Fruit fly (Drosophila melanogaster): ENCODE results near the gene CG7202.

The CG7202 gene

DNA sequence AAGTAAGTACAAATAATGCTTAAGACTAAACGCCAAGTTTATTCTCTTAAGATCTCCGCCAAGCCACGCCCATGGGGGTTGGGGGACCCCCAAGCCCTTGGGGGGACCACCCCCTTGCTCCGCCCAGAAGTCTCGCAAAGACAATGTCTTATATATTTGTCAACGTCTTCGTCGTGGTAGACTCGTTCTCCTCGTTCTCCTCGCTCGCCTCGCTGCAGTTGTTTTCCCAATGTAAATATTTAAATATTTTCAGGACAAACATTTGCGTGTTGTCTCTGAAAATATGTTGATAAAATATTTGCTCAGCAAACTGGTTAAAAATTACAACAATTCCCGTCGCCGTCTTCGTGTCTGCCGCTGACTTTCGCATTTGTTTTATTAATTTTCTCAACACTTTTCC, 28.3 kb downstream of the CG7202 start:
- TF ChIP-seq CG12768 (GFP tag; optimal IDR thresholded peaks at IDR 0.05), result no peak

DNA sequence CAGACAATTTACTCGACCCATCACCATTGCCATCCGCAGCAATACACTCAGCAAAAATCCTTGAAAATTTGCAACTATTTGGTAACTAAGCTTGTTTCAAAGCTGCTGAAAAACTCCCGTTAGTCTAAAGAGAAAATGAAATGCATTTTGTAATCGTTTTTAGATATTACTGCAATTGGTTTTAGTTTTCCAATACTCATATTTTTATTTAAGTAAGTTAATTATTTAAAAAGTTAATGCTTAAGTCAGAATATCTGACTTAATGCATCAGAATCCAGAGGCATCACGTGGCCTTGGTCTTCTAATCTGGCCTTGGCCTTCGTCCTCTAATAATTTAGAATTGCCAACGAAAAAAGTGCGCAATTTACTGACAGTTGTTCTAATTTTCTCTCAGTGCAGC, 29.7 kb downstream of the CG7202 start:
- TF ChIP-seq Mnt (GFP tag; optimal IDR thresholded peaks at IDR 0.05) (no peak), bab1 (GFP tag; optimal IDR thresholded peaks at IDR 0.05) (no peak), CG11617 (GFP tag; optimal IDR thresholded peaks at IDR 0.05) (no peak), CG33017 (tag; optimal IDR thresholded peaks at IDR 0.05) (no peak), CG7045 (GFP tag; optimal IDR thresholded peaks at IDR 0.05) (no peak), CG14711 (tag; optimal IDR thresholded peaks at IDR 0.05) (no peak), ovo (GFP tag; optimal IDR thresholded peaks at IDR 0.05) (no peak), CG12768 (GFP tag; optimal IDR thresholded peaks at IDR 0.05) (no peak)

DNA sequence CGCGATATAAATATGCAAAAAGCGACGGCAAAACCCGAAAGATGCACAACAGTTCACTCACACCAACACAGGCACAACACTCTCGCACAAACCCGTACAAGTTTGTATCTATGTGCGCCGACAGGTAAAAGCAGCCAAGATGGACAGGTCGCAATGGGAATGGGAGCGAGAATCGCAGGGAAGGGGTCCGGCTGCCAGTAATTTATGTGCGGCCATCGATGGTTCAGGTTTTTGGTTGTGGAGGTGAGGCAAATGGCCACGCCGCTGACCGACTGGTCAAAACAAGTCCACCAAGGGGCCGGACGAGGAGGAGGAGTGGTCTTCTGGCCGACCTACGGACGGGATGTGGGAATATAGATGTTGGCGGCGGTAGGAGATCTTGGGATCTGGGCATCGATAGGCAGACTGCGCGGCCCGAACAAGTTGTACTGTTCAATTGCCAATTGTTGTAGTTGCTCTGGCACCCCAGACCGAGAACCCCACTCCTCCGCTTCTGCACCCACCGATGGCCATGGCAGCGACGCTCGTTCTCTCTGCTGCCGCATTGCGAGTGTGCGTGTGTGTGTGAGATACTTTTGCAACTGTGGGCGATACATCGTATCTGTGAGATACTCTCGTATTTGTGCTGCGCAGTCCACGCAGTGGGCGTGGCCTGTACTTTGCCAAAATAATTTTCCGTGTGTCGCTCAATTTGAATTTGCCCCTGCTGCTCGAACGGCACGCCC, 32.3 kb downstream of the CG7202 start:
- no peak for TF ChIP-seq ovo (GFP tag; optimal IDR thresholded peaks at IDR 0.05)
- no peak for TF ChIP-seq Mnt (GFP tag; optimal IDR thresholded peaks at IDR 0.05)
- no peak for TF ChIP-seq bab1 (GFP tag; optimal IDR thresholded peaks at IDR 0.05)
- no peak for TF ChIP-seq CG12768 (GFP tag; optimal IDR thresholded peaks at IDR 0.05)
- TF ChIP-seq Crg-1 (GFP tag; optimal IDR thresholded peaks at IDR 0.05), result no peak
- no peak for TF ChIP-seq CG7101 (tag; optimal IDR thresholded peaks at IDR 0.05)
- TF ChIP-seq CG33017 (tag; optimal IDR thresholded peaks at IDR 0.05), result no peak
- TF ChIP-seq tj (GFP tag; optimal IDR thresholded peaks at IDR 0.05), result no peak
- TF ChIP-seq Hr96 (GFP tag; optimal IDR thresholded peaks at IDR 0.05), result no peak
- no peak for TF ChIP-seq CG11617 (GFP tag; optimal IDR thresholded peaks at IDR 0.05)
- TF ChIP-seq CG1620 (GFP tag; optimal IDR thresholded peaks at IDR 0.05), result no peak
- no peak for TF ChIP-seq cic (GFP tag; optimal IDR thresholded peaks at IDR 0.05)
- no peak for TF ChIP-seq CG7045 (GFP tag; optimal IDR thresholded peaks at IDR 0.05)
- TF ChIP-seq CG14711 (tag; optimal IDR thresholded peaks at IDR 0.05), result no peak
- no peak for TF ChIP-seq kay (GFP tag; ENCODE audit: borderline replicate concordance)
- TF ChIP-seq cnc (optimal IDR thresholded peaks at IDR 0.05), result no peak

DNA sequence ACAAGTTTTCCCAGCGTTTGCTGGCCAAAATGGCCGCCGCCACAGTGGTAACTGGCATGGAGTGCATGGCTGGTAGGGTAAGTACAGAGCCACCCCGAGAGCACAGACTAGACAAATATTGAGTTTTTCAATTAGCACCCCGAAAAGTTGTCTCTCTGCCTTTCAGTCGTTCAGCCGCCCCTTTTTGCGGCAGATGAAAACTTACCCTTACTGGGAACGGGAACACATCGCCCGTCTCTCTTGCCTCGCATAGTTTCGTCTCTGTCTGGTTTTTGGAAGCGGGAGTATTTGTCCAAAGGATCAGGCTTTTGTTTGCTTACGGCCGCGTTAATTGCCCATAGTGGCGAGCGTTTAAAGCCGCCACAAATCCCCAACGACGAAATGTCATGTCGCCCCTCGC, 33.8 kb downstream of the CG7202 start:
- TF ChIP-seq toe (GFP tag; optimal IDR thresholded peaks at IDR 0.05), result no peak

DNA sequence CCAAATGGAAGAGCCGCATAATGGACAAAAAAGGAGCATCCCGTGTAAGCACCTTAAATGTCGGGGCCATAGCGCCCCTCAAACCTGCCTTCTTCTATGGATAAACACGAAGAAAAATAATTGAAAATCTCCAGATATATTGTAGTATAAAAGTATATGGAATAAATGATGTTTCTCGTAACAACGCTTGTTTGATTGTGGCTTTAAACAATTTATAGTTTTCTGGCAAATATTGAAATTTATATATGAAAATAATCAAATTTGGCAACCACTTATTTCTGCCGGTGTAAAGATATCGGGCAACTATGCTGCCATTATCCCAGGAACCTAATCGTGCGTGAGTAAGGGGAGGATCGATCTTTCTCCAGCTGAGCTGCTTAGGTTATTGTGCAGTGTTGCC, 37.4 kb downstream of the CG7202 start:
- TF ChIP-seq bab1 (GFP tag; optimal IDR thresholded peaks at IDR 0.05) (no peak), toe (GFP tag; optimal IDR thresholded peaks at IDR 0.05) (no peak), Crg-1 (GFP tag; optimal IDR thresholded peaks at IDR 0.05) (no peak), cnc (optimal IDR thresholded peaks at IDR 0.05) (no peak), cic (GFP tag; optimal IDR thresholded peaks at IDR 0.05) (no peak), CG7045 (GFP tag; optimal IDR thresholded peaks at IDR 0.05) (no peak), CG11617 (GFP tag; optimal IDR thresholded peaks at IDR 0.05) (no peak), Clk (GFP tag; optimal IDR thresholded peaks at IDR 0.05) (no peak)

DNA sequence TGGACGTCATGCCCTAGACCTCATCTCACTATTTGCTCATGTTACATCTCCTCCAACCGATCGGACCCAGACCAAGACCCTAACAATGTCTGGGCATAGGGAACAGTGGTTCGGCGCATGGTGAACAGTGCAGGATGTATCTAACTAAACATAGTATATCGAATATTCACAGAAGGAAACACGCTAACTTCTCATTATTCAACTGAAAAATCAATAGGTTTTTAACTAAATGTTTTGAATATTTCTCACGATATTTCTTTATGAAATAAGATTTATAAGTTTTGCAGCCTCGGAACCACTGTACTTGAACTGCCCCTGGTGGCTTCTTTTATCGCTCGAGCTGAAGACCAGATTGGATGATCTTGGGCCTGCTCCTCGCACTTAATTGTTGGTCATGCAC, 39.0 kb downstream of the CG7202 start:
- TF ChIP-seq CG7045 (GFP tag; optimal IDR thresholded peaks at IDR 0.05) (no peak), CG33017 (tag; optimal IDR thresholded peaks at IDR 0.05) (no peak), CG1620 (GFP tag; optimal IDR thresholded peaks at IDR 0.05) (no peak), bab1 (GFP tag; optimal IDR thresholded peaks at IDR 0.05) (no peak)

DNA sequence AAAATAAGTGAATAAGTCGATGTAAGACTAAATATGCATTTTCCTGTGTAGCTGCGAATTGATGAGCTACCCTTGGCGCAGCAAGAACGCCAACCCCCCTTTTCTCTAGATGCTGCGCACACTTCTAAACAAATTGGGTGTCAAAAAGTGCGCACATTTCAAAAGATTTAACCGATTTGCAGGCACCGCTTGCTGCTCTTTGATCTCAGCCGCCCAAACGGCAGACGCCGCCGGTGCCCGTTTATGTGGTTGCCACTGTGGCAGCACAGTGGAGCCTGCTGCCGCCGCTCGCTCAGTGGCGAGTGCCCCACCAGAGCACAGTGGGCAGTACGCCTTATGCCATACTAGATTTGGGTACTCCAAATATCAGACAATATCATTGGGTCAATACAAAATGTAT, 42.1 kb downstream of the CG7202 start:
- TF ChIP-seq Hr96 (GFP tag; optimal IDR thresholded peaks at IDR 0.05), result no peak
- TF ChIP-seq tj (GFP tag; optimal IDR thresholded peaks at IDR 0.05), result no peak
- no peak for TF ChIP-seq kay (GFP tag; ENCODE audit: borderline replicate concordance)
- TF ChIP-seq Mnt (GFP tag; optimal IDR thresholded peaks at IDR 0.05), result no peak
- TF ChIP-seq cnc (optimal IDR thresholded peaks at IDR 0.05), result no peak
- TF ChIP-seq toe (GFP tag; optimal IDR thresholded peaks at IDR 0.05), result no peak
- no peak for TF ChIP-seq CG7101 (tag; optimal IDR thresholded peaks at IDR 0.05)
- TF ChIP-seq pad (GFP tag; optimal IDR thresholded peaks at IDR 0.05), result no peak
- no peak for TF ChIP-seq CG33017 (tag; optimal IDR thresholded peaks at IDR 0.05)
- no peak for TF ChIP-seq cic (GFP tag; optimal IDR thresholded peaks at IDR 0.05)
- TF ChIP-seq Crg-1 (GFP tag; optimal IDR thresholded peaks at IDR 0.05), result no peak
- no peak for TF ChIP-seq Clk (GFP tag; optimal IDR thresholded peaks at IDR 0.05)
- no peak for TF ChIP-seq CG12768 (GFP tag; optimal IDR thresholded peaks at IDR 0.05)
- TF ChIP-seq CG1620 (GFP tag; optimal IDR thresholded peaks at IDR 0.05), result no peak
- TF ChIP-seq CG5204 (GFP tag; optimal IDR thresholded peaks at IDR 0.05), result no peak
- no peak for TF ChIP-seq CG11617 (GFP tag; optimal IDR thresholded peaks at IDR 0.05)

DNA sequence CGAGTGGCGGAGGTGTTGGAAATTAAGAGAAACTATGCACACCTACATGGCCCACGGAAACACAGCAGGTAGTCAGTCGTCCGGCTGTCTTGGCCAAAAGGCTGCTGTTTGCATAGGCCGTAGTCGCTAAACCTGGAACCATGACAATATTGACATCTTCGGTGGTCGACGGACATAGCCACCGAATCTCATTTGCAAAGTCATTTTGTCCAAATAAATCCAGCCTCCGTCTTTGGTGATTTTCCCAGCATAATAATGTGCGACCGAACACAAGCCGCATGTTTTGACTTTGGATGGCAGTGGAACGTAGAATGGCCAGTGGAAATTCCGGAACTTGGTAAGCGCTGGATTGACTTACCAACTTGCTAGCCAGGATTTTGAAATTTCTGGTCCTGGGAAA, 43.2 kb downstream of the CG7202 start:
- TF ChIP-seq bab1 (GFP tag; optimal IDR thresholded peaks at IDR 0.05) (no peak), CG12768 (GFP tag; optimal IDR thresholded peaks at IDR 0.05) (no peak)

Measured in whole organism, adult.